Worm (Caenorhabditis elegans): ENCODE results near the gene K09F5.1.

K09F5.1 gene

DNA sequence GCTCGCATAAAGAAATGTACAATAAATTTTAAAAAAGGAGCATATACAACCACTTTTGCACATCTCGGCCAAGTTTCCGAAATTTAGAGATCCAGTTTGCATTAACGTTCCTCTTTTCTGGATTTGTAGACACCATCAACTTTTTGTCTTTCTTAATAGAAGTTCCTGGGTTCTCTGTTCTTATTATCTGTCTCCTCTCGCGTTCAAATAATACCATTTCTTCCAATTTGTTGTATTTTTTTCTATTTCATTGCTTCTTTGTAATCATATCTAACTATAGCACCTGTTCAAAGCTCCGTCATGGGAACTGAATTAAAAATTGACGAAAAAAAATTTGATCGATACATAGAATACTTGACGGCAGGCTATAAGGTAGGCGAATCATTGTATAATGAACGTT, at the start of gene K09F5.1:
Gene K09F5.1, plus strand, starts transcription at position 301 of the 400 bp plus-strand sequence.
- TF ChIP-seq sox-2 (GFP tag; IDR thresholded peaks at IDR 0.05): no peak
- no peak for TF ChIP-seq dmd-4 (tag; optimal IDR thresholded peaks at IDR 0.05; ENCODE audit: borderline replicate concordance)
- TF ChIP-seq ceh-6 (GFP tag; optimal IDR thresholded peaks at IDR 0.05): no peak
- TF ChIP-seq T23F11.4 (GFP tag; optimal IDR thresholded peaks at IDR 0.05): no peak
- no peak for TF ChIP-seq lim-6 (tag; optimal IDR thresholded peaks at IDR 0.05)
- no peak for TF ChIP-seq hlh-8 (tag; optimal IDR thresholded peaks at IDR 0.05)
- no peak for TF ChIP-seq pax-1 (tag; optimal IDR thresholded peaks at IDR 0.05)
- TF ChIP-seq zip-5 (tag; optimal IDR thresholded peaks at IDR 0.05): no peak
- no peak for TF ChIP-seq sdc-2 (tag; optimal IDR thresholded peaks at IDR 0.05)
- no peak for TF ChIP-seq K09A11.1 (tag; optimal IDR thresholded peaks at IDR 0.05; ENCODE audit: insufficient read depth)
- no peak for TF ChIP-seq unc-86 (tag; optimal IDR thresholded peaks at IDR 0.05)
- no peak for TF ChIP-seq ceh-31 (tag; optimal IDR thresholded peaks at IDR 0.05)

DNA sequence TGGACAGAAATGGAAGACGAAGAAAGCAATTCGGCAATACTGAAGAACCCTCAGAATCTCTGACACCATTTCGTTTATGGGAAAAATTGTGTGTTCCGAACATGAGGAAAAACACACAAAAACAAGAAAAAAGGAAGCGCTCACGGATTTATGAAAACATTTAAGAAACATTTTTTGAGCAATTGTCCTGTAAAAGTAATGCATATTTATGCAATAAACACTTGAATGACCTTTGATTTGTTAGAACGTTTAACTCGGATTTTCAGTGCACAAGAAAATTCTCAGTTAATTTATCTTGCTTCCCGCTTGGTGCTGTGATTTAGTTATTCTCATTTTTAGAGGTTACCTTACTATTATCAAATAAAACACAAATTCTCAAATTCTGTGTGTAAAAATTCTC, 35.6 kb upstream of the K09F5.1 start:
- TF ChIP-seq ceh-18 (tag; optimal IDR thresholded peaks at IDR 0.05) (no peak), unc-86 (tag; optimal IDR thresholded peaks at IDR 0.05) (no peak), rnt-1 (tag; optimal IDR thresholded peaks at IDR 0.05) (no peak), ceh-45 (GFP tag; IDR thresholded peaks at IDR 0.05) (no peak), C08G9.2 (tag; optimal IDR thresholded peaks at IDR 0.05) (no peak), pha-2 (tag; optimal IDR thresholded peaks at IDR 0.05) (no peak), pag-3 (tag; optimal IDR thresholded peaks at IDR 0.05; ENCODE audit: borderline replicate concordance) (no peak), che-1 (tag; optimal IDR thresholded peaks at IDR 0.05) (no peak), ceh-19 (GFP tag; optimal IDR thresholded peaks at IDR 0.05) (no peak), ref-2 (tag; optimal IDR thresholded peaks at IDR 0.05) (no peak), K09A11.1 (tag; optimal IDR thresholded peaks at IDR 0.05; ENCODE audit: insufficient read depth) (no peak), ceh-30 (tag; optimal IDR thresholded peaks at IDR 0.05) (no peak), K02D7.2 (tag; optimal IDR thresholded peaks at IDR 0.05) (no peak), pros-1 (tag; optimal IDR thresholded peaks at IDR 0.05) (no peak), ceh-6 (GFP tag; optimal IDR thresholded peaks at IDR 0.05) (no peak), ttx-3 (tag; optimal IDR thresholded peaks at IDR 0.05) (no peak), nhr-232 (tag; optimal IDR thresholded peaks at IDR 0.05) (no peak), zip-5 (tag; optimal IDR thresholded peaks at IDR 0.05) (no peak), unc-42 (tag; optimal IDR thresholded peaks at IDR 0.05) (no peak)

DNA sequence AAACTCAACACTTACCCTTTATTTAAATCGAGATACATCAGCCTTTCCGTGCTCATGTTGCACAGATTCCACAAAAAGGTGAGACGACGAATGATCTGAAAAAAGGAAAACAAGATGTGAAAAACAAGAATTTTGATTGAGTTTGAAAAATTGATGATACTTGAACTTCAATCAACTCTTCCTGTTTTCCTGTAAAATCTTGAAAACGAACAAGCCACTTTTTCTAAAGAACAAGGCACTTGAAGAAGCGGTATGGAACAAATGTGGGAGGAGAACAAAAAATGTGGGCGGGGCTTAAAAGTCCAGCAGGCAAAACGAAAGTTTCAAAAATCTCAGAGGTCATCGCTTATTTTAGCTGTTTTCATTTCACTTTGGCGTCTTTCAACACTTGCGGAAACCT, 32.4 kb upstream of the K09F5.1 start, which contains the start of gene kvs-1:
Gene kvs-1, minus strand, starts transcription at position 101 of the 400 bp plus-strand sequence.
- TF ChIP-seq K02D7.2 (tag; optimal IDR thresholded peaks at IDR 0.05) (no peak), hlh-30 (tag; optimal IDR thresholded peaks at IDR 0.05; ENCODE audit: insufficient read depth) (no peak), pros-1 (tag; optimal IDR thresholded peaks at IDR 0.05) (no peak), lin-11 (tag; optimal IDR thresholded peaks at IDR 0.05) (no peak), pqm-1 (tag; optimal IDR thresholded peaks at IDR 0.05) (no peak)

DNA sequence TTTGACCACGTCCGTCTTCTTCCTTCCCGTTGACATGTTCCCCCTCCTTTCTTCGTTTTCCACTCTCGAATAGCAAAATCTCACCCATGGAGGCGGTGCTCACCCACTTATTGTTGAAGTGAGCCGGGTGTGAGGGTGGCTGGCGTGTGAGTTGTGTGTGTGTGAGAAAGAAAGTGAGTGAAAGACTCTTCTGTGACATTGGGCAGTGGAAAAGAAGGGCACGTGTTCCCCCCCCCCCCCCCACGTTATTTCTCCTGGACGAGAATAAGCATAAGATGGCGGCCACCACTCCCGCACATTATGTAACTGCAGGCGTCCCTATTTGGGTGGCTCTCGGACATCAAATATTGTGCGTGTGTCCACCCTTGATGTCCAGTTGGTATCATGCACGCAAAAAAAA, 29.3 kb upstream of the K09F5.1 start:
- TF ChIP-seq sox-2 (GFP tag; IDR thresholded peaks at IDR 0.05) (0 out of 2 replicates have a peak, but pooled peaks have one; percentile 6), che-1 (tag; optimal IDR thresholded peaks at IDR 0.05) (no peak), ceh-19 (GFP tag; optimal IDR thresholded peaks at IDR 0.05) (peak; percentile 75), fkh-6 (tag; optimal IDR thresholded peaks at IDR 0.05) (no peak)

DNA sequence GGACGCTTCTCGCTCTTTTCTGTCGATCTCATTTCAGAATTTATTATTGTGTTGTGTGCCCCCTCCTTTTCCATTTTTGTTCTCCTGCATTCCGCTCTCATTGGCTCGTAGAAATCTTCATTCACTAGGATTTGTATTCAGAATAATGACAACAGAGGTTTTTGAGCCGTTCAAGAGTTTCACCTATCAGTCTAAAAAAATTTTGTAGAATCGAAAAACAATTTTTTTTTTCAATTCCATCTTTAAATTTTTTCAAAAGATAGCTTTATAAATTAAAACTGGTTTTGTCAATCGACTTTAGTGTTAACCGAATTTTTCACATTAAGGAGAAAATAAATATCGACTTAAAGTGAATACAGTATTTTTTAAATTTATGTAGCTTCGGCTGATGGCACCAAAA, 28.8 kb upstream of the K09F5.1 start, which contains the start of gene K09F5.4:
Gene K09F5.4, minus strand, starts transcription at position 101 of the 400 bp plus-strand sequence.
- TF ChIP-seq tbx-7 (tag; optimal IDR thresholded peaks at IDR 0.05) (no peak), nhr-11 (tag; optimal IDR thresholded peaks at IDR 0.05) (no peak), fax-1 (tag; optimal IDR thresholded peaks at IDR 0.05) (no peak), elt-2 (tag; optimal IDR thresholded peaks at IDR 0.05) (no peak), lin-11 (tag; optimal IDR thresholded peaks at IDR 0.05) (no peak), ceh-6 (GFP tag; optimal IDR thresholded peaks at IDR 0.05) (no peak), ets-4 (tag; optimal IDR thresholded peaks at IDR 0.05) (no peak), sdc-2 (tag; optimal IDR thresholded peaks at IDR 0.05) (no peak)

All from whole organism, late embryonic.